Worm (Caenorhabditis elegans): Measurements from ENCODE around the gene D2062.13.

DNA sequence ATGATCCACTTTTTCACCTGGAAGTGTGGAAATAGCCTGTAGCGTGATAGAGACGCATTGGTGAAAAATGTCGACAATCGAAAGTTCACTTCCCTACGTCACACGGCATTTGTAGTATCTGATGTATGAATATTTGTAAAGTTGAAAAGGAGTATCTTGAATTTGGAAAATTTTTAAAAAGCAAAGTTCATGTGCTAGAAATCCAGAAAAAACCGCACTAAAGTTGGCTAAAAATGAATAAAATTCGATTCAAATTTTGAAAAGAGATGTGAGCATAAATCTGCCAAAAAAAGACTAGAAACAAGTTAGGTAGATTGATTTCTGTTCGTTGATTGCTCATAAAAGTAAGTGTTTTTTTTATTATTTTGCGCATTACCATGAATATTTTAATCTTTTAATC lies 29.3 kb upstream of the D2062.13 start, which contains the start of gene sri-74:
- no peak for TF ChIP-seq nhr-76 (tag; optimal IDR thresholded peaks at IDR 0.05)
- TF ChIP-seq daf-12 (tag; optimal IDR thresholded peaks at IDR 0.05) = no peak
- TF ChIP-seq elt-3 (tag; optimal IDR thresholded peaks at IDR 0.05) = no peak
- no peak for TF ChIP-seq fos-1 (tag; optimal IDR thresholded peaks at IDR 0.05)
- TF ChIP-seq elt-1 (tag; optimal IDR thresholded peaks at IDR 0.05) = no peak
- TF ChIP-seq nhr-77 (tag; optimal IDR thresholded peaks at IDR 0.05) = no peak
- no peak for TF ChIP-seq unc-39 (tag; optimal IDR thresholded peaks at IDR 0.05)
- no peak for TF ChIP-seq pqm-1 (tag; optimal IDR thresholded peaks at IDR 0.05)

Measured in whole organism, L3 larva.